Fruit fly (Drosophila melanogaster) whole organism, embryonic: Measurements from ENCODE around the gene CG12147.

Source experiments
- CG10959 ChIP-seq: fragments of 200-800 bp; sonication (Bioruptor generic); IDR thresholded peaks from 2 replicates; pipeline ENCODE4 v1.3.6; 2022; ENCODE audit warnings: missing biosample characterization, missing genetic modification characterization
- CG12155 ChIP-seq: fragments of 200-800 bp; sonication (Bioruptor generic); optimal IDR thresholded peaks from 3 replicates; lab custom pipeline; 2016; ENCODE audit warnings: missing biosample characterization, missing genetic modification characterization
- CG1603 ChIP-seq: fragments of 200-800 bp; sonication (Bioruptor generic); optimal IDR thresholded peaks from 2 replicates; lab custom pipeline; 2019; ENCODE audit warnings: missing biosample characterization, mild to moderate bottlenecking, missing genetic modification characterization, moderate library complexity
- CG16779 ChIP-seq: fragments of 200-800 bp; sonication (Bioruptor generic); IDR thresholded peaks from 2 replicates; pipeline ENCODE4 v1.3.6; 2022; ENCODE audit warnings: missing biosample characterization, missing genetic modification characterization
- CG16813 ChIP-seq: fragments of 200-800 bp; sonication (Bioruptor generic); IDR thresholded peaks from 3 replicates; pipeline ENCODE4 v1.3.6; 2022; ENCODE audit warnings: missing biosample characterization, missing genetic modification characterization; ENCODE audit not compliant: partially characterized antibody
- CG16815 ChIP-seq: fragments of 200-800 bp; sonication (Bioruptor generic); optimal IDR thresholded peaks from 3 replicates; lab custom pipeline; 2017; ENCODE audit warnings: missing biosample characterization, mild to moderate bottlenecking, missing genetic modification characterization
- CG17385 ChIP-seq: fragments of 200-800 bp; sonication (Bioruptor generic); optimal IDR thresholded peaks from 3 replicates; lab custom pipeline; 2018; ENCODE audit warnings: missing biosample characterization, mild to moderate bottlenecking, missing genetic modification characterization
- CG17568 ChIP-seq: fragments of 200-800 bp; sonication (Bioruptor generic); optimal IDR thresholded peaks from 2 replicates; lab custom pipeline; 2018; ENCODE audit warnings: missing biosample characterization, mild to moderate bottlenecking, missing genetic modification characterization, moderate library complexity
- CG1792 ChIP-seq: fragments of 200-800 bp; sonication (Bioruptor generic); optimal IDR thresholded peaks from 2 replicates; lab custom pipeline; 2016; ENCODE audit warnings: missing biosample characterization, missing genetic modification characterization
- CG18011 ChIP-seq: fragments of 200-800 bp; sonication (Bioruptor generic); optimal IDR thresholded peaks from 2 replicates; lab custom pipeline; 2017; ENCODE audit warnings: missing biosample characterization, missing genetic modification characterization, mild to moderate bottlenecking, moderate library complexity, missing genotype
- CG2129 ChIP-seq: fragments of 200-800 bp; sonication (Bioruptor generic); IDR thresholded peaks from 2 replicates; pipeline ENCODE4 v1.3.6; 2022; ENCODE audit warnings: missing biosample characterization, missing genetic modification characterization; ENCODE audit not compliant: partially characterized antibody
- CG2875 ChIP-seq: fragments of 200-800 bp; sonication (Bioruptor generic); optimal IDR thresholded peaks from 2 replicates; lab custom pipeline; 2017; ENCODE audit warnings: missing biosample characterization, mild to moderate bottlenecking, missing genetic modification characterization, missing genetic modification reagents
- CG3281 ChIP-seq: fragments of 200-800 bp; sonication (Bioruptor generic); optimal IDR thresholded peaks from 3 replicates; lab custom pipeline; 2017; ENCODE audit warnings: missing biosample characterization, mild to moderate bottlenecking, missing genetic modification characterization
- CG33557 ChIP-seq: fragments of 200-800 bp; sonication (Bioruptor generic); optimal IDR thresholded peaks from 2 replicates; lab custom pipeline; 2019; ENCODE audit warnings: missing biosample characterization, mild to moderate bottlenecking, missing genetic modification characterization, moderate library complexity
- CG34224 ChIP-seq: fragments of 200-800 bp; sonication (Bioruptor generic); IDR thresholded peaks from 3 replicates; pipeline ENCODE4 v1.3.6; 2022; ENCODE audit warnings: missing biosample characterization, missing genetic modification characterization; ENCODE audit not compliant: partially characterized antibody
- CG34422 ChIP-seq: fragments of 200-800 bp; sonication (Bioruptor generic); IDR thresholded peaks from 3 replicates; pipeline ENCODE4 v1.3.6; 2022; ENCODE audit warnings: missing biosample characterization, missing genetic modification characterization
- CG4328 ChIP-seq: fragments of 200-800 bp; sonication (Bioruptor generic); optimal IDR thresholded peaks from 3 replicates; lab custom pipeline; 2017; ENCODE audit warnings: missing biosample characterization, missing genetic modification reagents, missing genetic modification characterization
- CG43689 ChIP-seq: fragments of 200-800 bp; sonication (Bioruptor generic); IDR thresholded peaks from 2 replicates; pipeline ENCODE4 v1.3.6; 2022; ENCODE audit warnings: missing biosample characterization, missing genetic modification characterization
- CG4424 ChIP-seq: fragments of 200-800 bp; sonication (Bioruptor generic); optimal IDR thresholded peaks from 3 replicates; lab custom pipeline; 2016; ENCODE audit warnings: missing biosample characterization, missing genetic modification characterization
- CG7372 ChIP-seq: fragments of 200-800 bp; sonication (Bioruptor generic); IDR thresholded peaks from 2 replicates; pipeline ENCODE4 v1.3.6; 2022; ENCODE audit warnings: missing biosample characterization, missing genetic modification characterization
- CG7839 ChIP-seq: fragments of 200-800 bp; sonication (Bioruptor generic); optimal IDR thresholded peaks from 3 replicates; lab custom pipeline; 2018; ENCODE audit warnings: missing biosample characterization, mild to moderate bottlenecking, missing genetic modification characterization, moderate library complexity
- Camta ChIP-seq: fragments of 200-800 bp; sonication (Bioruptor generic); optimal IDR thresholded peaks from 2 replicates; lab custom pipeline; 2016; ENCODE audit warnings: missing biosample characterization, missing genetic modification characterization
- Doc2 ChIP-seq: fragments of 200-800 bp; sonication (Bioruptor generic); IDR thresholded peaks from 2 replicates; pipeline ENCODE4 v1.3.6; 2022; ENCODE audit warnings: missing biosample characterization, missing genetic modification characterization
- Ets65A ChIP-seq: fragments of 200-800 bp; sonication (Bioruptor generic); peaks from one replicate; lab custom pipeline; 2016; ENCODE audit warnings: missing biosample characterization, missing genetic modification characterization
- Hey ChIP-seq: fragments of 200-800 bp; sonication (Bioruptor generic); optimal IDR thresholded peaks from 3 replicates; lab custom pipeline; 2018; ENCODE audit warnings: missing biosample characterization, mild to moderate bottlenecking, missing genetic modification characterization
- Hr78 ChIP-seq, 2 experiments: fragments of 200-800 bp in 1 of 2; fragments of >200 bp in 1 of 2; sonication (Bioruptor generic) in 1 of 2; optimal IDR thresholded peaks; 2 replicates each; lab custom pipeline; 2017 to 2019; ENCODE audit warnings: missing biosample characterization in 2 of 2, missing genetic modification characterization in 2 of 2, mild to moderate bottlenecking in 1 of 2, moderate library complexity in 1 of 2
- Myb ChIP-seq: fragments of 200-800 bp; sonication (Bioruptor generic); optimal IDR thresholded peaks from 2 replicates; lab custom pipeline; 2016; ENCODE audit warnings: missing biosample characterization, missing genetic modification characterization
- Nf-YB ChIP-seq: fragments of 200-800 bp; sonication (Bioruptor generic); optimal IDR thresholded peaks from 3 replicates; lab custom pipeline; 2019; ENCODE audit warnings: missing biosample characterization, mild to moderate bottlenecking, missing genetic modification characterization, moderate library complexity
- Trl ChIP-seq, 3 experiments: fragments of >200 bp in 2 of 3; fragments of 200-800 bp in 1 of 3; sonication (Bioruptor generic) in 1 of 3; optimal IDR thresholded peaks; 2 replicates in 1 of 3; 3 replicates in 2 of 3; lab custom pipeline; 2016 to 2017; ENCODE audit warnings: missing biosample characterization in 1 of 3, missing genetic modification characterization in 1 of 3
- aop ChIP-seq: fragments of 200-800 bp; sonication (Bioruptor generic); IDR thresholded peaks from 2 replicates; pipeline ENCODE4 v1.3.6; 2022; ENCODE audit warnings: missing biosample characterization, missing genetic modification characterization
- ato ChIP-seq: fragments of 200-800 bp; sonication (Bioruptor generic); IDR thresholded peaks from 2 replicates; pipeline ENCODE4 v1.3.6; 2022; ENCODE audit warnings: missing biosample characterization, missing genetic modification characterization; ENCODE audit not compliant: partially characterized antibody
- chif ChIP-seq, 2 experiments: fragments of 200-800 bp; sonication (Bioruptor generic); optimal IDR thresholded peaks; 3 replicates each; lab custom pipeline; 2016; ENCODE audit warnings: missing biosample characterization in 2 of 2, missing genetic modification characterization in 2 of 2
- dimm ChIP-seq: fragments of 200-800 bp; sonication (Bioruptor generic); IDR thresholded peaks from 2 replicates; pipeline ENCODE4 v1.3.6; 2022; ENCODE audit warnings: missing biosample characterization, missing genetic modification characterization
- esg ChIP-seq: fragments of 200-800 bp; sonication (Bioruptor generic); conservative IDR thresholded peaks from 2 replicates; pipeline ENCODE4 v1.3.6; 2022; ENCODE audit warnings: missing biosample characterization, missing genetic modification characterization
- grn ChIP-seq: fragments of 200-800 bp; sonication (Bioruptor generic); optimal IDR thresholded peaks from 3 replicates; lab custom pipeline; 2017; ENCODE audit warnings: missing biosample characterization, missing genetic modification characterization
- her ChIP-seq: fragments of 200-800 bp; sonication (Bioruptor generic); optimal IDR thresholded peaks from 2 replicates; lab custom pipeline; 2016; ENCODE audit warnings: missing biosample characterization, missing genetic modification characterization
- knrl ChIP-seq: fragments of 200-800 bp; sonication (Bioruptor generic); IDR thresholded peaks from 3 replicates; pipeline ENCODE4 v1.3.6; 2022; ENCODE audit warnings: missing biosample characterization, missing genetic modification characterization; ENCODE audit not compliant: partially characterized antibody
- lab ChIP-seq: fragments of 200-800 bp; sonication (Bioruptor generic); optimal IDR thresholded peaks from 3 replicates; lab custom pipeline; 2017; ENCODE audit warnings: missing biosample characterization, missing genetic modification characterization, mild to moderate bottlenecking, moderate library complexity, missing genetic modification reagents
- mam ChIP-seq: fragments of 200-800 bp; sonication (Bioruptor generic); optimal IDR thresholded peaks from 3 replicates; lab custom pipeline; 2016; ENCODE audit warnings: missing biosample characterization, missing genetic modification characterization
- mirr ChIP-seq: fragments of 200-800 bp; sonication (Bioruptor generic); optimal IDR thresholded peaks from 3 replicates; lab custom pipeline; 2018; ENCODE audit warnings: missing biosample characterization, mild to moderate bottlenecking, missing genetic modification characterization
- nerfin-1 ChIP-seq: fragments of 200-800 bp; sonication (Bioruptor generic); optimal IDR thresholded peaks from 3 replicates; lab custom pipeline; 2019; ENCODE audit warnings: missing biosample characterization, mild to moderate bottlenecking, missing genetic modification characterization, moderate library complexity
- otp ChIP-seq: fragments of 200-800 bp; sonication (Bioruptor generic); IDR thresholded peaks from 3 replicates; pipeline ENCODE4, ENCODE4 v1.3.6; 2022; ENCODE audit warnings: missing biosample characterization, missing genetic modification characterization
- pum ChIP-seq: fragments of 200-800 bp; sonication (Bioruptor generic); optimal IDR thresholded peaks from 2 replicates; lab custom pipeline; 2016; ENCODE audit warnings: missing biosample characterization, missing genetic modification characterization
- pzg ChIP-seq: fragments of 200-800 bp; sonication (Bioruptor generic); optimal IDR thresholded peaks from 3 replicates; lab custom pipeline; 2018; ENCODE audit warnings: missing biosample characterization, mild to moderate bottlenecking, missing genetic modification characterization, moderate library complexity
- sd ChIP-seq: fragments of 200-800 bp; sonication (Bioruptor generic); optimal IDR thresholded peaks from 3 replicates; lab custom pipeline; 2018; ENCODE audit warnings: missing biosample characterization, mild to moderate bottlenecking, missing genetic modification characterization, moderate library complexity
- sisA ChIP-seq: fragments of 200-800 bp; sonication (Bioruptor generic); IDR thresholded peaks from 2 replicates; pipeline ENCODE4 v1.3.6; 2022; ENCODE audit warnings: missing biosample characterization, missing genetic modification characterization
- stwl ChIP-seq: fragments of 200-800 bp; sonication (Bioruptor generic); optimal IDR thresholded peaks from 3 replicates; lab custom pipeline; 2018; ENCODE audit warnings: missing biosample characterization, mild to moderate bottlenecking, missing genetic modification characterization, moderate library complexity
- tll ChIP-seq, 2 experiments: fragments of 200-800 bp in 1 of 2; fragments of >200 bp in 1 of 2; sonication (Bioruptor generic) in 1 of 2; optimal IDR thresholded peaks; 2 replicates each; lab custom pipeline; 2017 to 2019; ENCODE audit warnings: missing biosample characterization in 2 of 2, missing genetic modification characterization in 2 of 2, mild to moderate bottlenecking in 1 of 2, moderate library complexity in 1 of 2
- ttk ChIP-seq: fragments of 200-800 bp; sonication (Bioruptor generic); IDR thresholded peaks from 2 replicates; pipeline ENCODE4 v2.1.2; 2022; ENCODE audit warnings: missing biosample characterization, missing genetic modification characterization
- wor ChIP-seq: fragments of 200-800 bp; sonication (Bioruptor generic); IDR thresholded peaks from 2 replicates; pipeline ENCODE4 v1.3.6; 2022; ENCODE audit warnings: missing biosample characterization, missing genetic modification characterization

The CG12147 gene

DNA sequence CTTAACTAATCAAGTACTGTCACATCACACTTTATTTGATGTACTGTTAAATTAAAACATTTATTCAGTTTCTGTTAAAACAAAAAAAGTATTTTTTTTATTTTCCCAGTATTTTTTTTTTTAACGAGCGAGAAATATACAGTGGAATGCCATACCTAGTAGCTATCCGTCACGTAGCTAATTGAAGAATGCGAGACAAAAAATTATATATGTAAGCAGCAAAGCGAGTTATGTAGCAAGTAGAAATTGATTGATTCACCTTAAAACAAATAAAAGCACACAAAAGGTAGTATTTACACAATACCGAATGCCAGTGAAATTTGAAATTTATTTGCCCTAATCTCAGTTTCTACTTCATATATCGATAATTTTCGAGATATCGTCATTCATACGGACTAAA is 11.7 kb upstream of the CG12147 start (continued):
- TF ChIP-seq ttk (GFP tag; lab: Robert Waterston, UW) (no peak), CG34422 (GFP tag; lab: Robert Waterston, UW) (no peak), sisA (GFP tag; lab: Robert Waterston, UW) (no peak), grn (no peak), wor (GFP tag; lab: Robert Waterston, UW) (no peak), CG7839 (peak; percentile 30), CG2875 (no peak), Nf-YB (GFP tag; lab: Kevin White, UChicago) (no peak), otp (GFP tag; lab: Robert Waterston, UW) (no peak), ato (GFP tag; lab: Robert Waterston, UW) (no peak), Hey (tag; lab: Kevin White, UChicago) (no peak), CG18011 (GFP tag; lab: Kevin White, UChicago) (peak; percentile 98), CG16813 (GFP tag; lab: Robert Waterston, UW) (peak; percentile 43), CG17568 (no peak), knrl (GFP tag; lab: Robert Waterston, UW) (peak; percentile 44; the same call in 1 of the 3 replicates), Hr78 (GFP tag; optimal IDR thresholded peaks at IDR 0.05; lab: Kevin White, UChicago) (no peak), her (GFP tag; lab: Kevin White, UChicago) (no peak), lab (GFP tag; lab: Kevin White, UChicago) (no peak), Camta (GFP tag; lab: Kevin White, UChicago) (no peak), CG43689 (GFP tag; lab: Robert Waterston, UW) (no peak), Ets65A (GFP tag; lab: Kevin White, UChicago) (peak; percentile 62), dimm (GFP tag; lab: Robert Waterston, UW) (no peak), CG7372 (GFP tag; lab: Robert Waterston, UW) (no peak), CG16779 (GFP tag; lab: Robert Waterston, UW) (no peak), sd (peak; percentile 94), CG3281 (no peak), CG1603 (peak; percentile 34), CG34224 (GFP tag; lab: Robert Waterston, UW) (no peak), CG17385 (no peak), mirr (GFP tag; lab: Kevin White, UChicago) (no peak), mam (GFP tag; lab: Kevin White, UChicago) (no peak), CG33557 (GFP tag; lab: Kevin White, UChicago) (no peak), Myb (GFP tag; lab: Kevin White, UChicago) (peak; percentile 86), esg (GFP tag; lab: Robert Waterston, UW) (no peak), Trl (optimal IDR thresholded peaks at IDR 0.05; lab: Kevin White, UChicago) (no peak), Trl (GFP tag; optimal IDR thresholded peaks at IDR 0.05; lab: Kevin White, UChicago) (no peak), tll (GFP tag; optimal IDR thresholded peaks at IDR 0.05; lab: Kevin White, UChicago) (no peak), CG4328 (GFP tag; lab: Kevin White, UChicago) (no peak), chif (GFP tag; optimal IDR thresholded peaks at IDR 0.05; lab: Kevin White, UChicago) (peak in 1 of 2 experiments; percentile 23), CG4424 (peak; percentile 52), aop (GFP tag; lab: Robert Waterston, UW) (no peak), stwl (tag; lab: Kevin White, UChicago) (peak; percentile 100), CG1792 (no peak), CG16815 (GFP tag; lab: Kevin White, UChicago) (no peak), Doc2 (GFP tag; lab: Robert Waterston, UW) (no peak), pum (GFP tag; lab: Kevin White, UChicago) (no peak), CG2129 (no peak), nerfin-1 (tag; lab: Kevin White, UChicago) (no peak), CG10959 (GFP tag; lab: Robert Waterston, UW) (no peak), CG12155 (no peak), pzg (GFP tag; lab: Kevin White, UChicago) (peak; percentile 26)
